Worm (Caenorhabditis elegans): ENCODE results near the gene his-48.

DNA sequence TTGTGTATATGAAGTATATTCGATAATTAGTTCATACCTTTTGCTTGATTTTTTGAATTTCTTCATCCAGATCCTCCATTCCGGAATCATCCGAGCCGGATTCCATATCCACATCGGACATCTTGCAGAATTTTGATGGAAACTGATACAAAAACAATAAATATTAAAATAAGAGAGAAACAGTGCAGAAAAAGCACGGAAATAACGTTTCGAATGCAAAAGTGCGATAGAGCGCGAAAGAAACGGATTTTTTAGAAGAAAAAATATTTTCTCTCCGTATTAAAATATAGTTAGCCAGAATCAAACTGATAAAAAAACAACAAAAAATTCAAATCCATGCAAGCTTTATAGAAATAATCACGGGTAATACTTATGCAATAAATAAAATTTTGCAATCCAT lies 8.2 kb downstream of the his-48 start, which contains the start of gene sart-3:
- no peak for TF ChIP-seq T22C8.4 (GFP tag; IDR thresholded peaks at IDR 0.05)
- TF ChIP-seq cog-1 (tag; optimal IDR thresholded peaks at IDR 0.05), result no peak
- TF ChIP-seq ztf-29 (GFP tag; IDR thresholded peaks at IDR 0.05), result no peak
